Fruit fly (Drosophila melanogaster): ENCODE results near the gene CG17224.

DNA sequence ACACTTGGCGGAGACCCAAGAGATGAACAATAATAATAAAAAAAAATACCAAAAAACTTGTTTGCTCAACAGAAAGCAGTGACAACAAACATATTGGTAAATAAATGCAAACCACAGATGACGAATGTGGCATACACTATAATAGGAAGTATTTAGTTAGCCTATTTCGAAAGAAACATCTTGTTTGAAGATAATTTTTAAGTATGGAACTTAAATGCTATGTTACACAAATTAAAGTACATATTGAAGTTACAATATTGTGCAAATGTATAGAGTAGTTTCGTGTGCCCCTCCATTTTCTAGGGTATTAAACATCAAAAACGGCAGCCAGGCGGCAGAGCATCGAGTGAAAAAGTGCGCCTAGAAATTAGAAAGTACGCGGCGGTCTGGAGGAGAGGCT lies 14.7 kb downstream of the CG17224 start:
- TF ChIP-seq CG16779 (tag; optimal IDR thresholded peaks at IDR 0.05) (no peak), dac (GFP tag; optimal IDR thresholded peaks at IDR 0.05) (peak; percentile 69), CG15336 (GFP tag; IDR thresholded peaks at IDR 0.05) (peak; percentile 93), CG11294 (GFP tag; IDR thresholded peaks at IDR 0.05) (peak; percentile 52; the same call in 1 of the 2 replicates)

All from whole organism, prepupa.